Fruit fly (Drosophila melanogaster): ENCODE measurements around the gene hay.

The hay gene

dm6 chr3L:10664511-10665062 lies 33.7 kb downstream of the hay start, which contains the start of gene simj (continued):
- TF ChIP-seq CG5953 (GFP tag; IDR thresholded peaks at IDR 0.05), result no peak
- peak; percentile 78 for TF ChIP-seq CG10267 (tag; optimal IDR thresholded peaks at IDR 0.05)
- TF ChIP-seq CG10979 (tag; optimal IDR thresholded peaks at IDR 0.05), result peak; percentile 37
- peak; percentile 92 for TF ChIP-seq BEAF-32 (GFP tag; optimal IDR thresholded peaks at IDR 0.05)
- peak; percentile 46; the same call in 1 of the 2 replicates for TF ChIP-seq CG31441 (GFP tag; IDR thresholded peaks at IDR 0.05)
- no peak for TF ChIP-seq CG4820 (GFP tag; optimal IDR thresholded peaks at IDR 0.05)
- peak; percentile 58 for TF ChIP-seq CG31365 (tag; optimal IDR thresholded peaks at IDR 0.05)
- TF ChIP-seq chif (GFP tag; optimal IDR thresholded peaks at IDR 0.05), result no peak
- TF ChIP-seq gfzf (GFP tag; optimal IDR thresholded peaks at IDR 0.05), result peak; percentile 98
- no peak for TF ChIP-seq Abd-B (GFP tag; optimal IDR thresholded peaks at IDR 0.05)
- TF ChIP-seq vvl (GFP tag; IDR thresholded peaks at IDR 0.05), result peak; percentile 77
- TF ChIP-seq vnd (GFP tag; IDR thresholded peaks at IDR 0.05; ENCODE audit: partially characterized antibody), result peak; percentile 64
- TF ChIP-seq CG13624 (GFP tag; optimal IDR thresholded peaks at IDR 0.05), result peak; percentile 75
- TF ChIP-seq bigmax (GFP tag; optimal IDR thresholded peaks at IDR 0.05), result peak; percentile 67
- TF ChIP-seq lola (GFP tag; optimal IDR thresholded peaks at IDR 0.05), result peak in 1 of 3 experiments; percentile 41
- TF ChIP-seq hb (GFP tag; IDR thresholded peaks at IDR 0.05; ENCODE audit: partially characterized antibody), result peak; percentile 59
- TF ChIP-seq CG12236 (GFP tag; optimal IDR thresholded peaks at IDR 0.05), result peak; percentile 21
- TF ChIP-seq CG11695 (GFP tag; IDR thresholded peaks at IDR 0.05), result no peak
- no peak for TF ChIP-seq Fer2 (tag; optimal IDR thresholded peaks at IDR 0.05)
- TF ChIP-seq NK7.1 (GFP tag; optimal IDR thresholded peaks at IDR 0.05), result no peak
- peak; percentile 77 for TF ChIP-seq sob (GFP tag; IDR thresholded peaks at IDR 0.05)
- TF ChIP-seq CG12219 (GFP tag; optimal IDR thresholded peaks at IDR 0.05), result peak; percentile 46
- TF ChIP-seq Ptx1 (GFP tag; IDR thresholded peaks at IDR 0.05), result no peak
- TF ChIP-seq Mad (GFP tag; optimal IDR thresholded peaks at IDR 0.05), result peak; percentile 20
- TF ChIP-seq Adf1 (GFP tag; IDR thresholded peaks at IDR 0.05), result peak; percentile 68; the same call in 1 of the 2 replicates
- TF ChIP-seq kni (GFP tag; optimal IDR thresholded peaks at IDR 0.05), result peak; percentile 53
- TF ChIP-seq sna (GFP tag; IDR thresholded peaks at IDR 0.05; ENCODE audit: partially characterized antibody), result peak; percentile 81
- TF ChIP-seq ATbp (GFP tag; optimal IDR thresholded peaks at IDR 0.05), result peak; percentile 63
- no peak for TF ChIP-seq sc (optimal IDR thresholded peaks at IDR 0.05)
- TF ChIP-seq sc (GFP tag; optimal IDR thresholded peaks at IDR 0.05), result no peak
- peak; percentile 55 for TF ChIP-seq CG11504 (tag; optimal IDR thresholded peaks at IDR 0.05)
- peak; percentile 77 for TF ChIP-seq Dad (GFP tag; optimal IDR thresholded peaks at IDR 0.05)
- peak; percentile 39; the same call in 1 of the 2 replicates for TF ChIP-seq Xrp1 (GFP tag; IDR thresholded peaks at IDR 0.05)
- peak; percentile 69; the same call in 2 of the 3 replicates for TF ChIP-seq zfh1 (GFP tag; IDR thresholded peaks at IDR 0.05)
- TF ChIP-seq CG13894 (tag; optimal IDR thresholded peaks at IDR 0.05), result peak; percentile 89
- TF ChIP-seq CG4282 (GFP tag; optimal IDR thresholded peaks at IDR 0.05), result peak; percentile 55
- peak; percentile 81 for TF ChIP-seq CG8924 (tag; optimal IDR thresholded peaks at IDR 0.05)
- peak; percentile 71 for TF ChIP-seq lbe (GFP tag; optimal IDR thresholded peaks at IDR 0.05)
- TF ChIP-seq ci (GFP tag; IDR thresholded peaks at IDR 0.05), result peak; percentile 81
- TF ChIP-seq CG8765 (GFP tag; IDR thresholded peaks at IDR 0.05), result no peak
- TF ChIP-seq tna (GFP tag; IDR thresholded peaks at IDR 0.05; ENCODE audit: partially characterized antibody), result peak; percentile 84
- TF ChIP-seq CoRest (tag; optimal IDR thresholded peaks at IDR 0.05), result peak; percentile 38
- TF ChIP-seq zen (tag; optimal IDR thresholded peaks at IDR 0.05), result peak; percentile 15
- TF ChIP-seq Awh (GFP tag; IDR thresholded peaks at IDR 0.05), result no peak; the same call in 1 of the 2 replicates
- no peak for TF ChIP-seq sens-2 (GFP tag; IDR thresholded peaks at IDR 0.05)
- TF ChIP-seq Hey (tag; optimal IDR thresholded peaks at IDR 0.05), result peak; percentile 42
- no peak for TF ChIP-seq Mrtf (GFP tag; IDR thresholded peaks at IDR 0.05)
- peak; percentile 88 for TF ChIP-seq CG34376 (GFP tag; optimal IDR thresholded peaks at IDR 0.05)
- TF ChIP-seq odd (GFP tag; optimal IDR thresholded peaks at IDR 0.05), result peak; percentile 42
- peak; percentile 34 for TF ChIP-seq Bteb2 (GFP tag; optimal IDR thresholded peaks at IDR 0.05)
